Fruit fly (Drosophila melanogaster) whole organism: ENCODE measurements around the gene esg.

Experiments
- Dll ChIP-seq: fragments of >200 bp; optimal IDR thresholded peaks from 2 replicates; lab custom pipeline; 2017
- pan ChIP-seq: fragments of >200 bp; optimal IDR thresholded peaks from 2 replicates; lab custom pipeline; 2017

- TF ChIP-seq pan (lab: Kevin White, UChicago) (no peak), Dll (lab: Kevin White, UChicago) (no peak)
Measured at dm6 chr2L:15339601-15340000, 5.9 kb downstream of the esg start.
